Worm (Caenorhabditis elegans) whole organism, young adult: ENCODE measurements around the gene str-175.

Source experiments
- ama-1 ChIP-seq, 3 experiments: fragments of 150-350 bp in 1 of 3; sonication (generic microtip) in 2 of 3; optimal IDR thresholded peaks; 2 replicates each; lab custom pipeline; 2014 to 2018; ENCODE audit warnings: missing biosample characterization in 2 of 3, missing genetic modification characterization in 2 of 3, missing genetic modification reagents in 2 of 3
- atf-7 ChIP-seq: sonication (generic microtip); optimal IDR thresholded peaks from 2 replicates; lab custom pipeline; 2017; ENCODE audit warnings: mild to moderate bottlenecking, missing genetic modification characterization, missing compliant biosample characterization
- attf-3 ChIP-seq: fragments of 200-800 bp; sonication (Bioruptor generic); conservative IDR thresholded peaks from 2 replicates; pipeline ENCODE4 v1.3.6; 2022; ENCODE audit warnings: missing genetic modification reagents, missing genetic modification characterization, missing compliant biosample characterization
- attf-6 ChIP-seq: fragments of 200-800 bp; sonication (Bioruptor generic); IDR thresholded peaks from 2 replicates; pipeline ENCODE4 v1.3.6; 2022; ENCODE audit warnings: missing genetic modification reagents, missing genetic modification characterization, missing compliant biosample characterization
- ceh-27 ChIP-seq: fragments of 200-800 bp; sonication (Bioruptor generic); optimal IDR thresholded peaks from 2 replicates; lab custom pipeline; 2018; ENCODE audit warnings: mild to moderate bottlenecking, missing genetic modification characterization, moderate library complexity, missing compliant biosample characterization
- ceh-91 ChIP-seq: fragments of 200-800 bp; sonication (Bioruptor generic); IDR thresholded peaks from 2 replicates; pipeline ENCODE4 v1.3.6; 2022; ENCODE audit warnings: missing genetic modification reagents, missing genetic modification characterization, missing compliant biosample characterization
- fkh-3 ChIP-seq: sonication (generic microtip); optimal IDR thresholded peaks from 2 replicates; lab custom pipeline; 2016; ENCODE audit warnings: mild to moderate bottlenecking, missing genetic modification characterization, missing compliant biosample characterization
- lsl-1 ChIP-seq: fragments of 200-800 bp; sonication (Bioruptor generic); optimal IDR thresholded peaks from 2 replicates; lab custom pipeline; 2018; ENCODE audit warnings: mild to moderate bottlenecking, missing genetic modification characterization, moderate library complexity, missing compliant biosample characterization
- nfyb-1 ChIP-seq: fragments of 200-800 bp; sonication (Bioruptor generic); IDR thresholded peaks from 2 replicates; pipeline ENCODE4 v1.3.6; 2022; ENCODE audit warnings: missing genetic modification reagents, missing genetic modification characterization, missing compliant biosample characterization
- nhr-179 ChIP-seq: sonication (generic microtip); optimal IDR thresholded peaks from 2 replicates; lab custom pipeline; 2016; ENCODE audit warnings: mild to moderate bottlenecking, missing genetic modification characterization, missing compliant biosample characterization
- pha-4 ChIP-seq: fragments of 150-350 bp; sonication (generic microtip); optimal IDR thresholded peaks from 2 replicates; lab custom pipeline; 2014; ENCODE audit warnings: missing biosample characterization, missing genetic modification reagents, missing genetic modification characterization
- snpc-3.4 ChIP-seq: sonication (generic microtip); optimal IDR thresholded peaks from 2 replicates; lab custom pipeline; 2017; ENCODE audit warnings: missing genetic modification characterization, mild to moderate bottlenecking, missing compliant biosample characterization, antibody characterized with exemption, moderate library complexity, missing genotype, missing genetic modification reagents
- ztf-3 ChIP-seq: fragments of 200-800 bp; sonication (Bioruptor generic); optimal IDR thresholded peaks from 2 replicates; lab custom pipeline; 2018; ENCODE audit warnings: mild to moderate bottlenecking, missing genetic modification characterization, missing compliant biosample characterization

DNA sequence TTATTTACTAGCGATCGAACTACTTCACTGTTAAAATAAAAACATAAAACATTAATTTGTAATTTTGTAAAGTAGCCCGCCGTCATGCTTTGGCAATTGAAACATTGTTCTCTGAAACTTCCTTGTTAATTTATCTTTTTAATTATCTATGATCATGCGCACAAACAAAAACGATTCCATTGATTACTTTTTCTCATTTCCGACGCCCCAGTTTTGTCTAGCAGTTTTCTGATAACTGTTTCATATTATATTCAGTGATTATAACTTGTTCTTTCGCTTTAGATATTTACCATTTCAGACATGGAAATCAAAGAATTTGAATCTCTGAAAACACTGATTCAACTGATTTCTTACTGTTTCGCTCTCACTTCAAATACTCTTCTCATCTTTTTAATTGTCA is 6.7 kb upstream of the str-175 start, which contains the start of gene str-170:
- TF ChIP-seq atf-7 (no peak), fkh-3 (tag; lab: Kevin White, UChicago) (no peak), ama-1 (optimal IDR thresholded peaks at IDR 0.05; lab: Kevin White, UChicago) (no peak), ama-1 (GFP tag; optimal IDR thresholded peaks at IDR 0.05; lab: Kevin White, UChicago) (no peak), ztf-3 (GFP tag; lab: Kevin White, UChicago) (no peak), nfyb-1 (GFP tag; lab: Robert Waterston, UW) (no peak), ceh-27 (no peak), lsl-1 (no peak), ceh-91 (GFP tag; lab: Robert Waterston, UW) (no peak), pha-4 (no peak), snpc-3.4 (tag; lab: Kevin White, UChicago) (no peak), attf-6 (GFP tag; lab: Robert Waterston, UW) (no peak), attf-3 (no peak), nhr-179 (tag; lab: Kevin White, UChicago) (no peak)
